Worm (Caenorhabditis elegans): ENCODE measurements around the gene aqp-2.

- TF ChIP-seq lin-15B (tag; optimal IDR thresholded peaks at IDR 0.05) (no peak), nhr-23 (tag; optimal IDR thresholded peaks at IDR 0.05) (no peak), tbx-2 (tag; optimal IDR thresholded peaks at IDR 0.05) (no peak), egl-5 (tag; optimal IDR thresholded peaks at IDR 0.05) (no peak), elt-3 (tag; optimal IDR thresholded peaks at IDR 0.05) (no peak), skn-1 (tag; optimal IDR thresholded peaks at IDR 0.05) (no peak), lin-39 (tag; optimal IDR thresholded peaks at IDR 0.05) (no peak), fos-1 (tag; optimal IDR thresholded peaks at IDR 0.05) (no peak), R02D3.7 (tag; optimal IDR thresholded peaks at IDR 0.05) (no peak), elt-1 (tag; optimal IDR thresholded peaks at IDR 0.05) (no peak), sea-2 (GFP tag; optimal IDR thresholded peaks at IDR 0.05) (no peak), unc-39 (tag; optimal IDR thresholded peaks at IDR 0.05) (no peak), nhr-11 (tag; optimal IDR thresholded peaks at IDR 0.05) (no peak)
Observed at ce11 chrII:9280846-9281245, 19.1 kb upstream of the aqp-2 start.

All from whole organism, L3 larva.